Worm (Caenorhabditis elegans) whole organism, early embryonic: Measurements from ENCODE around the gene F36H9.4.

Experiments
- hmbx-1 ChIP-seq: sonication (generic microtip); optimal IDR thresholded peaks from 2 replicates; lab custom pipeline; 2016; ENCODE audit warnings: mild to moderate bottlenecking, missing genetic modification characterization, missing compliant biosample characterization
- tbx-37 ChIP-seq: fragments of 200-800 bp; sonication (Bioruptor generic); conservative IDR thresholded peaks from 2 replicates; pipeline ENCODE4 v1.3.6; 2022; ENCODE audit warnings: missing genetic modification reagents, missing genetic modification characterization, missing compliant biosample characterization

DNA sequence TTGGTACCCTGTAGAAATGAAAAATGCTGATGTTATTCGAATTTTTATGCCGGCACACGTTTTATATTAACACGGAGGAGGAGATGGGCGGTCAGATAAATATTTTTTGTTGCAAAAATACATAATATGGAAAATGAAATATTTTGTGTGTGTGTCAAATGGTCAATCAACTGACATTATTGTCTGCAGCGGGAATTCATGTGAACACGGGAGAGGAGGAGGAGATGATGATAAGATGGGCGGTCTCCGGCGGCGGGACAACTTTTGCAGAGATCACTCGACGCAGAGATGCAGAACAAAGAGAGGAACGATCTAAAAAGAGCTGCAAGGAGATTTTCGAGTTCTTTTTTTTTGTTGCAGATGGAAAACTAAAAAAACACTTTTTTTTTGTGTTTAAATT lies 7.3 kb downstream of the F36H9.4 start, which contains the start of gene dhs-13:
- TF ChIP-seq hmbx-1 (tag; lab: Kevin White, UChicago) (no peak), tbx-37 (GFP tag; lab: Robert Waterston, UW) (no peak)
